Worm (Caenorhabditis elegans): ENCODE measurements around the gene ssp-34.

- TF ChIP-seq aly-1 (tag; optimal IDR thresholded peaks at IDR 0.05) (no peak), flt-1 (GFP tag; IDR thresholded peaks at IDR 0.05) (no peak), scrt-1 (GFP tag; IDR thresholded peaks at IDR 0.05) (no peak), ama-1 (optimal IDR thresholded peaks at IDR 0.05) (no peak), hnd-1 (tag; optimal IDR thresholded peaks at IDR 0.05) (no peak)
These were observed 25.8 kb upstream of the ssp-34 start, which contains the start of gene T25B9.11 for ce11 chrIV:10764206-10764605.
